Fruit fly (Drosophila melanogaster) whole organism, embryonic: Measurements from ENCODE around the gene CG2652.
A peak's percentile ranks its signal among the peaks of the same experiment; 100 is the strongest.

ENCODE experiments used
- CG11696 ChIP-seq: fragments of 200-800 bp; sonication (Bioruptor generic); IDR thresholded peaks from 2 replicates; pipeline ENCODE4 v1.3.6; 2022; ENCODE audit warnings: missing biosample characterization, missing genetic modification characterization
- CG12219 ChIP-seq: fragments of 200-800 bp; sonication (Bioruptor generic); optimal IDR thresholded peaks from 3 replicates; lab custom pipeline; 2018; ENCODE audit warnings: missing biosample characterization, mild to moderate bottlenecking, missing genetic modification characterization
- CG14667 ChIP-seq: fragments of 200-800 bp; sonication (Bioruptor generic); IDR thresholded peaks from 2 replicates; pipeline ENCODE4 v1.3.6; 2022; ENCODE audit warnings: missing biosample characterization, missing genetic modification characterization
- CG1647 ChIP-seq: fragments of 200-800 bp; sonication (Bioruptor generic); optimal IDR thresholded peaks from 3 replicates; lab custom pipeline; 2016; ENCODE audit warnings: missing biosample characterization, missing genetic modification characterization
- CG17829 ChIP-seq: fragments of 200-800 bp; optimal IDR thresholded peaks from 2 replicates; lab custom pipeline; 2019; ENCODE audit warnings: missing biosample characterization, mild to moderate bottlenecking, missing genetic modification characterization, moderate library complexity
- CG17912 ChIP-seq: fragments of 200-800 bp; sonication (Bioruptor generic); optimal IDR thresholded peaks from 2 replicates; lab custom pipeline; 2018; ENCODE audit warnings: missing biosample characterization, mild to moderate bottlenecking, missing genetic modification characterization
- CG2199 ChIP-seq: fragments of 200-800 bp; sonication (Bioruptor generic); IDR thresholded peaks from 3 replicates; pipeline ENCODE4 v1.3.6; 2022; ENCODE audit warnings: missing biosample characterization, missing genetic modification characterization
- CG2889 ChIP-seq: fragments of 200-800 bp; sonication (Bioruptor generic); IDR thresholded peaks from 3 replicates; pipeline ENCODE4 v1.3.6; 2022; ENCODE audit warnings: missing biosample characterization, missing genetic modification characterization
- CG30020 ChIP-seq: fragments of 200-800 bp; optimal IDR thresholded peaks from 2 replicates; lab custom pipeline; 2019; ENCODE audit warnings: missing biosample characterization, mild to moderate bottlenecking, missing genetic modification characterization, moderate library complexity
- CG30431 ChIP-seq: fragments of 200-800 bp; sonication (Bioruptor generic); optimal IDR thresholded peaks from 2 replicates; lab custom pipeline; 2017; ENCODE audit warnings: missing biosample characterization, missing genetic modification characterization
- CG33213 ChIP-seq: fragments of 200-800 bp; sonication (Bioruptor generic); optimal IDR thresholded peaks from 3 replicates; lab custom pipeline; 2016; ENCODE audit warnings: missing biosample characterization, missing genetic modification characterization
- CG4617 ChIP-seq: fragments of 200-800 bp; sonication (Bioruptor generic); optimal IDR thresholded peaks from 3 replicates; lab custom pipeline; 2016; ENCODE audit warnings: missing biosample characterization, missing genetic modification characterization, borderline replicate concordance
- CG6791 ChIP-seq: fragments of 200-800 bp; sonication (Bioruptor generic); IDR thresholded peaks from 3 replicates; pipeline ENCODE4 v1.3.6; 2022; ENCODE audit warnings: missing biosample characterization, missing genetic modification characterization; ENCODE audit not compliant: partially characterized antibody
- CG6813 ChIP-seq: fragments of 200-800 bp; sonication (Bioruptor generic); optimal IDR thresholded peaks from 2 replicates; lab custom pipeline; 2017; ENCODE audit warnings: missing biosample characterization, missing genetic modification characterization, mild to moderate bottlenecking, moderate library complexity, missing genetic modification reagents
- CG7786 ChIP-seq: fragments of 200-800 bp; sonication (Bioruptor generic); optimal IDR thresholded peaks from 2 replicates; lab custom pipeline; 2016; ENCODE audit warnings: missing biosample characterization, missing genetic modification characterization
- CG8089 ChIP-seq: fragments of 200-800 bp; sonication (Bioruptor generic); optimal IDR thresholded peaks from 3 replicates; lab custom pipeline; 2016; ENCODE audit warnings: missing biosample characterization, missing genetic modification characterization
- CG9817 ChIP-seq: fragments of 200-800 bp; sonication (Bioruptor generic); optimal IDR thresholded peaks from 2 replicates; lab custom pipeline; 2018; ENCODE audit warnings: missing biosample characterization, mild to moderate bottlenecking, missing genetic modification characterization, moderate library complexity
- Dip3 ChIP-seq: fragments of 200-800 bp; sonication (Bioruptor generic); optimal IDR thresholded peaks from 3 replicates; lab custom pipeline; 2016; ENCODE audit warnings: missing biosample characterization, missing genetic modification characterization
- ERR ChIP-seq: fragments of 200-800 bp; sonication (Bioruptor generic); optimal IDR thresholded peaks from 2 replicates; lab custom pipeline; 2016; ENCODE audit warnings: missing biosample characterization, missing genetic modification characterization
- Fer1 ChIP-seq: fragments of 200-800 bp; sonication (Bioruptor generic); optimal IDR thresholded peaks from 2 replicates; lab custom pipeline; 2017; ENCODE audit warnings: missing biosample characterization, mild to moderate bottlenecking, missing genetic modification characterization
- Hand ChIP-seq: fragments of 200-800 bp; sonication (Bioruptor generic); optimal IDR thresholded peaks from 2 replicates; lab custom pipeline; 2017; ENCODE audit warnings: mild to moderate bottlenecking, missing biosample characterization, missing genetic modification reagents, missing genetic modification characterization
- Hr39 ChIP-seq: fragments of >200 bp; optimal IDR thresholded peaks from 2 replicates; lab custom pipeline; 2017
- Kr ChIP-seq: fragments of 200-800 bp; sonication (Bioruptor generic); optimal IDR thresholded peaks from 2 replicates; lab custom pipeline; 2017; ENCODE audit warnings: missing biosample characterization, mild to moderate bottlenecking, missing genetic modification characterization
- Lhr ChIP-seq: fragments of 200-800 bp; sonication (Bioruptor generic); optimal IDR thresholded peaks from 3 replicates; lab custom pipeline; 2017; ENCODE audit warnings: mild to moderate bottlenecking, missing biosample characterization, missing genetic modification reagents, missing genetic modification characterization
- Mad ChIP-seq: fragments of 200-800 bp; sonication (Bioruptor generic); optimal IDR thresholded peaks from 2 replicates; lab custom pipeline; 2016; ENCODE audit warnings: missing biosample characterization, missing genetic modification characterization
- Meics ChIP-seq: fragments of 200-800 bp; sonication (Bioruptor generic); optimal IDR thresholded peaks from 2 replicates; lab custom pipeline; 2017; ENCODE audit warnings: missing biosample characterization, mild to moderate bottlenecking, missing genetic modification characterization
- Usf ChIP-seq: fragments of 200-800 bp; sonication (Bioruptor generic); optimal IDR thresholded peaks from 2 replicates; lab custom pipeline; 2017; ENCODE audit warnings: missing genotype, missing biosample characterization, missing genetic modification characterization
- az2 ChIP-seq: fragments of 200-800 bp; sonication (Bioruptor generic); optimal IDR thresholded peaks from 3 replicates; lab custom pipeline; 2016; ENCODE audit warnings: missing biosample characterization, missing genetic modification characterization
- bigmax ChIP-seq: fragments of 200-800 bp; sonication (Bioruptor generic); optimal IDR thresholded peaks from 2 replicates; lab custom pipeline; 2018; ENCODE audit warnings: missing biosample characterization, mild to moderate bottlenecking, missing genetic modification characterization
- cas ChIP-seq: fragments of 200-800 bp; sonication (Bioruptor generic); IDR thresholded peaks from 2 replicates; pipeline ENCODE4 v1.3.6; 2022; ENCODE audit warnings: missing biosample characterization, missing genetic modification characterization
- crol ChIP-seq: fragments of 200-800 bp; sonication (Bioruptor generic); IDR thresholded peaks from 2 replicates; pipeline ENCODE4 v1.3.6; 2022; ENCODE audit warnings: missing biosample characterization, missing genetic modification characterization
- crp ChIP-seq, 2 experiments: fragments of 200-800 bp; sonication (Bioruptor generic); optimal IDR thresholded peaks; 2 replicates in 1 of 2; 3 replicates in 1 of 2; lab custom pipeline; 2017; ENCODE audit warnings: missing biosample characterization in 2 of 2, missing genetic modification characterization in 2 of 2, mild to moderate bottlenecking in 1 of 2, moderate library complexity in 1 of 2
- dati ChIP-seq: fragments of 200-800 bp; sonication (Bioruptor generic); IDR thresholded peaks from 2 replicates; pipeline ENCODE4 v1.3.6; 2022; ENCODE audit warnings: missing biosample characterization, missing genetic modification characterization
- emc ChIP-seq: fragments of 200-800 bp; sonication (Bioruptor generic); optimal IDR thresholded peaks from 2 replicates; lab custom pipeline; 2016; ENCODE audit warnings: missing biosample characterization, missing genetic modification characterization
- ewg ChIP-seq: fragments of 200-800 bp; sonication (Bioruptor generic); optimal IDR thresholded peaks from 3 replicates; lab custom pipeline; 2017; ENCODE audit warnings: mild to moderate bottlenecking, missing biosample characterization, missing genetic modification reagents, missing genetic modification characterization
- fru ChIP-seq: fragments of >200 bp; optimal IDR thresholded peaks from 2 replicates; lab custom pipeline; 2017
- ind ChIP-seq: fragments of 200-800 bp; sonication (Bioruptor generic); optimal IDR thresholded peaks from 3 replicates; lab custom pipeline; 2016; ENCODE audit warnings: missing biosample characterization, missing genetic modification characterization
- klu ChIP-seq: fragments of 200-800 bp; sonication (Bioruptor generic); IDR thresholded peaks from 2 replicates; pipeline ENCODE4 v1.3.6; 2022; ENCODE audit warnings: missing biosample characterization, missing genetic modification characterization
- nau ChIP-seq: fragments of 200-800 bp; sonication (Bioruptor generic); optimal IDR thresholded peaks from 3 replicates; lab custom pipeline; 2017; ENCODE audit warnings: missing biosample characterization, mild to moderate bottlenecking, missing genetic modification characterization, missing genetic modification reagents
- ranshi ChIP-seq: fragments of 200-800 bp; sonication (Bioruptor generic); IDR thresholded peaks from 2 replicates; pipeline ENCODE4 v1.3.6; 2022; ENCODE audit warnings: missing biosample characterization, missing genetic modification characterization
- sqz ChIP-seq: fragments of 200-800 bp; sonication (Bioruptor generic); optimal IDR thresholded peaks from 3 replicates; lab custom pipeline; 2018; ENCODE audit warnings: missing biosample characterization, mild to moderate bottlenecking, missing genetic modification characterization
- ttk ChIP-seq: fragments of 200-800 bp; sonication (Bioruptor generic); IDR thresholded peaks from 2 replicates; pipeline ENCODE4 v2.1.2; 2022; ENCODE audit warnings: missing biosample characterization, missing genetic modification characterization
- vfl ChIP-seq: fragments of 200-800 bp; sonication (Bioruptor generic); optimal IDR thresholded peaks from 2 replicates; lab custom pipeline; 2016; ENCODE audit warnings: missing biosample characterization, missing genetic modification characterization
- z ChIP-seq: fragments of 200-800 bp; sonication (Bioruptor generic); IDR thresholded peaks from 3 replicates; pipeline ENCODE4 v1.3.6; 2022; ENCODE audit warnings: missing biosample characterization, missing genetic modification characterization
- zf30C ChIP-seq: fragments of 200-800 bp; sonication (Bioruptor generic); optimal IDR thresholded peaks from 3 replicates; lab custom pipeline; 2018; ENCODE audit warnings: missing biosample characterization, mild to moderate bottlenecking, missing genetic modification characterization

CG2652 gene

dm6 chrX:2646022-2646761, 36.5 kb downstream of the CG2652 start (continued):
- TF ChIP-seq CG2889 (GFP tag; lab: Robert Waterston, UW): peak; percentile 93
- peak; percentile 95 for TF ChIP-seq CG9817 (tag; lab: Kevin White, UChicago)
- TF ChIP-seq sqz: peak; percentile 92
- TF ChIP-seq Dip3 (GFP tag; lab: Kevin White, UChicago): peak; percentile 96
- TF ChIP-seq cas (GFP tag; lab: Robert Waterston, UW): peak; percentile 90
- TF ChIP-seq CG14667 (GFP tag; lab: Robert Waterston, UW): peak; percentile 89
- peak; percentile 96 for TF ChIP-seq ind
- peak; percentile 94; the same call in 2 of the 3 replicates for TF ChIP-seq CG2199 (GFP tag; lab: Robert Waterston, UW)
- TF ChIP-seq CG8089 (GFP tag; lab: Kevin White, UChicago): peak; percentile 96
- peak; percentile 87 for TF ChIP-seq Lhr (GFP tag; lab: Kevin White, UChicago)
- peak; percentile 95 for TF ChIP-seq ERR (GFP tag; lab: Kevin White, UChicago)
- peak; percentile 29 for TF ChIP-seq Kr (GFP tag; lab: Kevin White, UChicago)
- TF ChIP-seq Mad (GFP tag; lab: Kevin White, UChicago): peak; percentile 95
- TF ChIP-seq crol (GFP tag; lab: Robert Waterston, UW): peak; percentile 99
- peak; percentile 91 for TF ChIP-seq ranshi (GFP tag; lab: Robert Waterston, UW)
- peak; percentile 93 for TF ChIP-seq CG1647 (GFP tag; lab: Kevin White, UChicago)
- peak; percentile 97 for TF ChIP-seq CG7786 (GFP tag; lab: Kevin White, UChicago)
- TF ChIP-seq Hand (GFP tag; lab: Kevin White, UChicago): peak; percentile 98
- TF ChIP-seq fru (lab: Kevin White, UChicago): no peak
- peak; percentile 85 for TF ChIP-seq dati (GFP tag; lab: Robert Waterston, UW)
- peak; percentile 88 for TF ChIP-seq CG4617
- TF ChIP-seq Fer1 (GFP tag; lab: Kevin White, UChicago): peak; percentile 98
- TF ChIP-seq az2: peak; percentile 97
- TF ChIP-seq Meics (GFP tag; lab: Kevin White, UChicago): peak; percentile 97
- peak; percentile 92 for TF ChIP-seq ttk
- peak; percentile 98 for TF ChIP-seq CG12219 (GFP tag; lab: Kevin White, UChicago)
- peak; percentile 87 for TF ChIP-seq emc (GFP tag; lab: Kevin White, UChicago)
- TF ChIP-seq Usf (GFP tag; lab: Kevin White, UChicago): peak; percentile 93
- TF ChIP-seq CG17912 (GFP tag; lab: Kevin White, UChicago): peak; percentile 76
- TF ChIP-seq CG6813: peak; percentile 96
- TF ChIP-seq CG6791 (GFP tag; lab: Robert Waterston, UW): peak; percentile 67; the same call in 2 of the 3 replicates
- peak; percentile 75 for TF ChIP-seq CG30020
- TF ChIP-seq crp (GFP tag; optimal IDR thresholded peaks at IDR 0.05; lab: Kevin White, UChicago): peak in 1 of 2 experiments; percentile 71
- TF ChIP-seq CG30431 (GFP tag; lab: Kevin White, UChicago): peak; percentile 93
- TF ChIP-seq klu (GFP tag; lab: Robert Waterston, UW): peak; percentile 89
- TF ChIP-seq z (GFP tag; lab: Robert Waterston, UW): peak; percentile 66; the same call in 2 of the 3 replicates
- TF ChIP-seq ewg (GFP tag; lab: Kevin White, UChicago): peak; percentile 97
- TF ChIP-seq CG11696 (GFP tag; lab: Robert Waterston, UW): peak; percentile 100
- peak; percentile 90 for TF ChIP-seq CG33213 (GFP tag; lab: Kevin White, UChicago)
- TF ChIP-seq zf30C: peak; percentile 25
- TF ChIP-seq bigmax (GFP tag; lab: Kevin White, UChicago): peak; percentile 62
- TF ChIP-seq vfl: peak; percentile 93
- peak; percentile 95 for TF ChIP-seq CG17829 (tag; lab: Kevin White, UChicago)
- TF ChIP-seq nau (GFP tag; lab: Kevin White, UChicago): peak; percentile 96
- no peak for TF ChIP-seq Hr39 (lab: Kevin White, UChicago)
